Worm (Caenorhabditis elegans) whole organism, early embryonic: ENCODE measurements around the gene F54A3.5.

Source experiments
- B0310.2 ChIP-seq: sonication (generic microtip); optimal IDR thresholded peaks from 2 replicates; lab custom pipeline; 2016; ENCODE audit warnings: mild to moderate bottlenecking, missing genetic modification characterization, missing compliant biosample characterization
- aly-1 ChIP-seq: sonication (generic microtip); optimal IDR thresholded peaks from 2 replicates; lab custom pipeline; 2016; ENCODE audit warnings: missing genetic modification characterization, missing compliant biosample characterization
- ama-1 ChIP-seq: fragments of 150-350 bp; optimal IDR thresholded peaks from 2 replicates; lab custom pipeline; 2014
- ceh-13 ChIP-seq: fragments of 200-800 bp; sonication (Bioruptor generic); optimal IDR thresholded peaks from 2 replicates; lab custom pipeline; 2018; ENCODE audit warnings: mild to moderate bottlenecking, missing genetic modification characterization, missing compliant biosample characterization
- flt-1 ChIP-seq: fragments of 200-800 bp; sonication (Bioruptor generic); IDR thresholded peaks from 2 replicates; pipeline ENCODE4 v1.3.6; 2022; ENCODE audit warnings: missing genetic modification characterization, missing compliant biosample characterization
- hmbx-1 ChIP-seq: sonication (generic microtip); optimal IDR thresholded peaks from 2 replicates; lab custom pipeline; 2016; ENCODE audit warnings: mild to moderate bottlenecking, missing genetic modification characterization, missing compliant biosample characterization
- hmg-4 ChIP-seq: fragments of 200-800 bp; sonication (Bioruptor generic); optimal IDR thresholded peaks from 2 replicates; lab custom pipeline; 2018; ENCODE audit warnings: mild to moderate bottlenecking, missing genetic modification characterization, missing compliant biosample characterization
- tbx-11 ChIP-seq: fragments of 200-800 bp; sonication (Bioruptor generic); IDR thresholded peaks from 2 replicates; pipeline ENCODE4 v1.3.6; 2022; ENCODE audit warnings: missing genetic modification characterization, missing compliant biosample characterization

- TF ChIP-seq ama-1 (lab: Kevin White, UChicago) (no peak), tbx-11 (GFP tag; lab: Robert Waterston, UW) (no peak), aly-1 (tag; lab: Kevin White, UChicago) (no peak), flt-1 (GFP tag; lab: Robert Waterston, UW) (no peak), hmbx-1 (tag; lab: Kevin White, UChicago) (no peak), ceh-13 (no peak), B0310.2 (tag; lab: Kevin White, UChicago) (no peak), hmg-4 (GFP tag; lab: Kevin White, UChicago) (no peak)
Observed at ce11 chrII:2253676-2254075, 28.2 kb upstream of the F54A3.5 start.
